Fruit fly (Drosophila melanogaster): Measurements from ENCODE around the gene nej.

nej gene

dm6 chrX:9684697-9685567 is 1.9 kb downstream of the nej start (continued):
- 0 out of 3 replicates have a peak, but pooled peaks have one; percentile 15 for TF ChIP-seq zen2 (GFP tag; IDR thresholded peaks at IDR 0.05; ENCODE audit: partially characterized antibody)
- TF ChIP-seq CG30431 (GFP tag; optimal IDR thresholded peaks at IDR 0.05), result no peak
- TF ChIP-seq fru (optimal IDR thresholded peaks at IDR 0.05), result no peak
- no peak for TF ChIP-seq CG6254 (GFP tag; optimal IDR thresholded peaks at IDR 0.05)
- TF ChIP-seq CG7271 (tag; optimal IDR thresholded peaks at IDR 0.05), result no peak
- no peak for TF ChIP-seq mld (GFP tag; IDR thresholded peaks at IDR 0.05; ENCODE audit: partially characterized antibody)
- TF ChIP-seq yki (optimal IDR thresholded peaks at IDR 0.05), result no peak
- peak; percentile 84 for TF ChIP-seq nom (GFP tag; optimal IDR thresholded peaks at IDR 0.05)
- TF ChIP-seq Opbp (GFP tag; IDR thresholded peaks at IDR 0.05; ENCODE audit: partially characterized antibody), result no peak
- peak; percentile 11 for TF ChIP-seq stwl (tag; optimal IDR thresholded peaks at IDR 0.05)
- no peak for TF ChIP-seq zen (tag; optimal IDR thresholded peaks at IDR 0.05)
- TF ChIP-seq bab2 (GFP tag; optimal IDR thresholded peaks at IDR 0.05), result no peak
- TF ChIP-seq corto (GFP tag; optimal IDR thresholded peaks at IDR 0.05), result peak; percentile 49
- no peak for TF ChIP-seq CG3838 (GFP tag; optimal IDR thresholded peaks at IDR 0.05)
- TF ChIP-seq CG11504 (tag; optimal IDR thresholded peaks at IDR 0.05), result no peak
- no peak for TF ChIP-seq eve (GFP tag; optimal IDR thresholded peaks at IDR 0.05)
- TF ChIP-seq Adf1 (GFP tag; IDR thresholded peaks at IDR 0.05), result peak; percentile 73
- peak; percentile 89 for TF ChIP-seq Deaf1 (tag; optimal IDR thresholded peaks at IDR 0.05)
- TF ChIP-seq h (optimal IDR thresholded peaks at IDR 0.05), result no peak
- TF ChIP-seq CG5953 (GFP tag; IDR thresholded peaks at IDR 0.05), result no peak
- TF ChIP-seq CG8924 (tag; optimal IDR thresholded peaks at IDR 0.05), result peak; percentile 0
- TF ChIP-seq CG11560 (tag; IDR thresholded peaks at IDR 0.05), result no peak
- TF ChIP-seq Hey (tag; optimal IDR thresholded peaks at IDR 0.05), result no peak
- no peak for TF ChIP-seq CG11695 (GFP tag; IDR thresholded peaks at IDR 0.05)
- TF ChIP-seq NC2β (GFP tag; optimal IDR thresholded peaks at IDR 0.05), result no peak
- TF ChIP-seq ci (GFP tag; IDR thresholded peaks at IDR 0.05), result peak; percentile 48; the same call in 1 of the 3 replicates
- TF ChIP-seq GATAe (GFP tag; conservative IDR thresholded peaks at IDR 0.05), result no peak
- no peak for TF ChIP-seq caup (GFP tag; optimal IDR thresholded peaks at IDR 0.05; ENCODE audit: severe bottlenecking)
- TF ChIP-seq jumu (GFP tag; optimal IDR thresholded peaks at IDR 0.05), result no peak
- peak; percentile 26 for TF ChIP-seq Nf-YB (GFP tag; optimal IDR thresholded peaks at IDR 0.05)
- no peak for TF ChIP-seq nau (GFP tag; optimal IDR thresholded peaks at IDR 0.05)
- no peak for TF ChIP-seq fd102C (GFP tag; optimal IDR thresholded peaks at IDR 0.05)
- no peak for TF ChIP-seq CG2712 (tag; optimal IDR thresholded peaks at IDR 0.05)
- no peak for TF ChIP-seq CG9876 (GFP tag; optimal IDR thresholded peaks at IDR 0.05)
- TF ChIP-seq cas (GFP tag; IDR thresholded peaks at IDR 0.05), result no peak
- TF ChIP-seq Max (GFP tag; optimal IDR thresholded peaks at IDR 0.05), result no peak
- TF ChIP-seq ase (GFP tag; IDR thresholded peaks at IDR 0.05), result no peak
- TF ChIP-seq CG4282 (GFP tag; optimal IDR thresholded peaks at IDR 0.05), result no peak
- no peak for TF ChIP-seq TFAM (GFP tag; optimal IDR thresholded peaks at IDR 0.05)
- TF ChIP-seq Hmr (GFP tag; optimal IDR thresholded peaks at IDR 0.05), result no peak
- no peak for TF ChIP-seq CG9609 (GFP tag; optimal IDR thresholded peaks at IDR 0.05)
- TF ChIP-seq Dek (tag; optimal IDR thresholded peaks at IDR 0.05), result peak; percentile 26
- no peak; the same call in 2 of the 3 replicates for TF ChIP-seq CG34224 (GFP tag; IDR thresholded peaks at IDR 0.05; ENCODE audit: partially characterized antibody)
- TF ChIP-seq sr (GFP tag; IDR thresholded peaks at IDR 0.05), result peak; percentile 61; the same call in 2 of the 3 replicates
- TF ChIP-seq dpn (GFP tag; optimal IDR thresholded peaks at IDR 0.05), result peak in 1 of 2 experiments; percentile 16
- no peak for TF ChIP-seq gsb (GFP tag; IDR thresholded peaks at IDR 0.05)
- peak; percentile 45 for TF ChIP-seq BEAF-32 (GFP tag; optimal IDR thresholded peaks at IDR 0.05)
- TF ChIP-seq CG9817 (tag; optimal IDR thresholded peaks at IDR 0.05), result no peak
- TF ChIP-seq p53 (GFP tag; optimal IDR thresholded peaks at IDR 0.05), result no peak

All from whole organism, embryonic.